Worm (Caenorhabditis elegans) whole organism, L2 larva: ENCODE data around the gene del-1.

Source experiments
- C34F6.9 ChIP-seq: fragments of 150-350 bp; optimal IDR thresholded peaks from 2 replicates; lab custom pipeline; 2014; ENCODE audit warnings: missing biosample characterization, missing genetic modification characterization
- Y55F3AM.14 ChIP-seq: fragments of 200-800 bp; sonication (Bioruptor generic); optimal IDR thresholded peaks from 2 replicates; lab custom pipeline; 2018; ENCODE audit warnings: mild to moderate bottlenecking, missing genetic modification characterization, missing compliant biosample characterization
- ZK546.5 ChIP-seq: sonication (generic microtip); optimal IDR thresholded peaks from 2 replicates; lab custom pipeline; 2017; ENCODE audit warnings: missing biosample characterization, missing genetic modification characterization
- alr-1 ChIP-seq: fragments of 150-350 bp; optimal IDR thresholded peaks from 2 replicates; lab custom pipeline; 2014; ENCODE audit warnings: missing biosample characterization, missing genetic modification characterization
- aly-2 ChIP-seq: fragments of 150-350 bp; optimal IDR thresholded peaks from 2 replicates; lab custom pipeline; 2014; ENCODE audit warnings: missing biosample characterization, missing genetic modification characterization
- ama-1 ChIP-seq: fragments of 150-350 bp; optimal IDR thresholded peaks from 2 replicates; lab custom pipeline; 2018; ENCODE audit warnings: inconsistent platforms
- ceh-16 ChIP-seq: fragments of 150-350 bp; optimal IDR thresholded peaks from 2 replicates; lab custom pipeline; 2014; ENCODE audit warnings: missing biosample characterization, missing genetic modification characterization
- ceh-82 ChIP-seq: fragments of 150-350 bp; optimal IDR thresholded peaks from 2 replicates; lab custom pipeline; 2014; ENCODE audit warnings: missing biosample characterization, missing genetic modification characterization
- crh-2 ChIP-seq: sonication (generic microtip); optimal IDR thresholded peaks from 2 replicates; lab custom pipeline; 2017; ENCODE audit warnings: missing biosample characterization, missing genetic modification characterization
- dmd-4 ChIP-seq: sonication (generic microtip); optimal IDR thresholded peaks from 2 replicates; lab custom pipeline; 2017; ENCODE audit warnings: missing biosample characterization, missing genetic modification characterization
- egl-27 ChIP-seq: sonication (generic microtip); optimal IDR thresholded peaks from 3 replicates; lab custom pipeline; 2017; ENCODE audit warnings: missing biosample characterization, missing genetic modification reagents, missing genetic modification characterization
- elt-3 ChIP-seq: sonication (generic microtip); optimal IDR thresholded peaks from 2 replicates; lab custom pipeline; 2017; ENCODE audit warnings: missing biosample characterization, missing genetic modification characterization
- fos-1 ChIP-seq: fragments of 150-350 bp; optimal IDR thresholded peaks from 2 replicates; lab custom pipeline; 2014; ENCODE audit warnings: missing biosample characterization, missing genetic modification characterization
- gmeb-1 ChIP-seq: fragments of 150-350 bp; optimal IDR thresholded peaks from 2 replicates; lab custom pipeline; 2014; ENCODE audit warnings: missing biosample characterization, missing genetic modification characterization
- lin-13 ChIP-seq: fragments of 150-350 bp; optimal IDR thresholded peaks from 2 replicates; lab custom pipeline; 2014; ENCODE audit warnings: missing biosample characterization, missing genetic modification reagents, missing genetic modification characterization
- lin-39 ChIP-seq: fragments of 150-350 bp; optimal IDR thresholded peaks from 2 replicates; lab custom pipeline; 2014; ENCODE audit warnings: missing biosample characterization, missing genetic modification reagents, missing genetic modification characterization
- lsy-2 ChIP-seq, 2 experiments: fragments of 150-350 bp in 1 of 2; sonication (generic microtip) in 1 of 2; optimal IDR thresholded peaks; 2 replicates each; lab custom pipeline; 2014 to 2017; ENCODE audit warnings: missing biosample characterization in 2 of 2, missing genetic modification characterization in 2 of 2
- mab-5 ChIP-seq: fragments of 150-350 bp; optimal IDR thresholded peaks from 2 replicates; lab custom pipeline; 2014; ENCODE audit warnings: missing biosample characterization, missing genetic modification characterization
- mbf-1 ChIP-seq: sonication (generic microtip); optimal IDR thresholded peaks from 2 replicates; lab custom pipeline; 2017; ENCODE audit warnings: missing biosample characterization, missing genetic modification characterization
- mdl-1 ChIP-seq, 2 experiments: fragments of 150-350 bp in 1 of 2; sonication (generic microtip) in 1 of 2; optimal IDR thresholded peaks; 2 replicates each; lab custom pipeline; 2017; ENCODE audit warnings: missing biosample characterization in 2 of 2, missing genetic modification characterization in 2 of 2
- nhr-12 ChIP-seq: fragments of 150-350 bp; optimal IDR thresholded peaks from 2 replicates; lab custom pipeline; 2014; ENCODE audit warnings: missing biosample characterization, missing genetic modification characterization
- nhr-129 ChIP-seq: fragments of 150-350 bp; optimal IDR thresholded peaks from 2 replicates; lab custom pipeline; 2014; ENCODE audit warnings: missing biosample characterization, missing genetic modification characterization
- nhr-21 ChIP-seq: fragments of 150-350 bp; optimal IDR thresholded peaks from 2 replicates; lab custom pipeline; 2014; ENCODE audit warnings: missing biosample characterization, missing genetic modification characterization
- nhr-23 ChIP-seq: fragments of 150-350 bp; optimal IDR thresholded peaks from 2 replicates; lab custom pipeline; 2014; ENCODE audit warnings: missing biosample characterization, missing genetic modification reagents, missing genetic modification characterization
- nhr-237 ChIP-seq: fragments of 150-350 bp; optimal IDR thresholded peaks from 2 replicates; lab custom pipeline; 2014; ENCODE audit warnings: missing biosample characterization, missing genetic modification characterization
- nhr-6 ChIP-seq: fragments of 150-350 bp; optimal IDR thresholded peaks from 2 replicates; lab custom pipeline; 2014; ENCODE audit warnings: missing biosample characterization, missing genetic modification characterization
- peb-1 ChIP-seq: fragments of 150-350 bp; optimal IDR thresholded peaks from 2 replicates; lab custom pipeline; 2014; ENCODE audit warnings: missing biosample characterization, missing genetic modification characterization
- sem-4 ChIP-seq: fragments of 150-350 bp; optimal IDR thresholded peaks from 2 replicates; lab custom pipeline; 2014; ENCODE audit warnings: missing biosample characterization, missing genetic modification reagents, missing genetic modification characterization
- skn-1 ChIP-seq: sonication (generic microtip); optimal IDR thresholded peaks from 2 replicates; lab custom pipeline; 2017; ENCODE audit warnings: missing biosample characterization, missing genetic modification characterization
- sma-3 ChIP-seq: sonication (generic microtip); optimal IDR thresholded peaks from 2 replicates; lab custom pipeline; 2016; ENCODE audit warnings: missing genetic modification reagents, missing genetic modification characterization, missing compliant biosample characterization
- unc-39 ChIP-seq: fragments of 150-350 bp; optimal IDR thresholded peaks from 2 replicates; lab custom pipeline; 2014; ENCODE audit warnings: missing biosample characterization, missing genetic modification characterization
- unc-62 ChIP-seq: fragments of 150-350 bp; optimal IDR thresholded peaks from 2 replicates; lab custom pipeline; 2014; ENCODE audit warnings: missing biosample characterization, missing genetic modification reagents, missing genetic modification characterization
- zag-1 ChIP-seq: fragments of 150-350 bp; optimal IDR thresholded peaks from 2 replicates; lab custom pipeline; 2014; ENCODE audit warnings: missing biosample characterization, missing genetic modification characterization
- ztf-11 ChIP-seq: sonication (generic microtip); optimal IDR thresholded peaks from 2 replicates; lab custom pipeline; 2017; ENCODE audit warnings: missing biosample characterization, missing genetic modification characterization

del-1 gene

DNA sequence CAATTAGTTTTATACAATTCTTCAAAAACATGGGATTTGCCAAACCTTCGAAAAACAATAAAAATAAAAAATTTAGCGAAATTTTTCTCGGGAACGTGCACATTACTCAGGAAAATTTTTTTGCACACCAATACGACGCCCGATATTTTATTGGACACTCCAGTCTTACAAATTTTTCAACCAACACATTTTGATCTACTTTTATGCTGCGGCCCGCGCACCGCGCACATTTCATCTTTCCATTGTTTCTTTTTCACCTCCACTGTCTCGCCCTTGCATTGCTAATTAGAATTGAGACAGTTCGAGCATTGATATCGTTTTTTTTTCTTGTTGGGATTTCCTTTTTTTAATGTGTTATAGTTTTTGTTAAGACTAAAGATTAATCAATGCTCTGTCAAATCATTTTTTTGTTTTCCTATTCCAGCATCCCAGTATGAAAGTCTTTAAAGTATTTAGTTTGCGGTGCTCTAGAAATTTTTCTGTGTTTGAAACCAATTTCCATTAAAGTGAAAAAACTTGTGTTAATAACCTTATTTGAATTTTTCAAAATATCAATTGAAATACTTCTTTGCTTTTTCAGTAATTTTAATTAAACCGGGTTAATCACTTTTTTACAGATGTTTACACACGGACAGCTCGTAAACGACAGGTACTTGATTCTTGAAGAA is 20.3 kb upstream of the del-1 start, which contains the start of gene K04C1.5:
K04C1.5 (plus strand) TSS at position 618 of the 668 bp plus-strand sequence.
- TF ChIP-seq crh-2 (tag; lab: Kevin White, UChicago) (no peak), skn-1 (tag; lab: Kevin White, UChicago) (no peak), lsy-2 (tag; optimal IDR thresholded peaks at IDR 0.05; lab: Kevin White, UChicago) (no peak)

DNA sequence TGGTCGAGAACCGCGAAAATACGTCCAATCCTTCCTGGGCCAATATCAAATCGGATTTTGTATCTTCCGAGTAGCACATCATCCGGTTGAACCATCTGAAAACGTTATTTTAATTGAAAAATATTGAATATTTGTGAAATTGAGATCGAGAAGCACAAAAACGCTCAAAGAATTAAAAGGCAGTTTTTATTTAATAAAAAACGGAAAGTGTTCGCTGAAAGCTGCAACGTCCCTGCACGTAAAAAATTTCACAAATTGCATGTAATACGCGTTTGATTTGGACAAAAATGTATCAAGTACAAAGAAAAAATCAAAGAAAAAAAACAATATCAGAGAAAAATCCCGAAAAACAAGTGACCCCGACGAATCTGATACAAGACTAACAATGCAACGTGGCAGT is 15.8 kb upstream of the del-1 start, which contains the start of gene E02H4.6:
E02H4.6 (minus strand) TSS at position 101 of the 400 bp plus-strand sequence.
- TF ChIP-seq Y55F3AM.14: no peak
- no peak for TF ChIP-seq peb-1 (tag; lab: Kevin White, UChicago)
- TF ChIP-seq lsy-2 (tag; optimal IDR thresholded peaks at IDR 0.05; lab: Kevin White, UChicago): no peak
- no peak for TF ChIP-seq crh-2 (tag; lab: Kevin White, UChicago)
- TF ChIP-seq sem-4 (tag; lab: Kevin White, UChicago): no peak
- no peak for TF ChIP-seq egl-27

DNA sequence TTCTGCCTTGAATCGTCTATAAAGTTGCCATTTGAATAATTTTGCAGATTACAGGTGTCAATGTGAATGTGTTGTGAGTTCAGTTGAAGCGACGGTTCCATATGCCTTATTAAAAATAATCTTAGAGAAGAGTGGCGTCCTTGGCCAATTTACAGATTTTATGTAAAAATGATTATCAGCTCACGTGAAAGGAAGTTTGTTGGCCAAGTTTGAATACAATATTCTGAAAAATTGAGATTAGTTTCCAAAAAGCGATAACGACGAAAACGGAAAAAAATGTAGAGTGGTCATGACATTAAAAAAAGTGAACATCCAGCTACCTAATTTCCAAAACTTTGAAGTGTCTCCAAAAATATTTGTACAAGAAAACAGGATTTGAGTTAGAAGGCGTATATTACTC is 12.8 kb upstream of the del-1 start, which contains the start of gene E02H4.5:
E02H4.5 (minus strand) TSS at position 101 of the 400 bp plus-strand sequence.
- TF ChIP-seq skn-1 (tag; lab: Kevin White, UChicago) (no peak), unc-39 (no peak), mab-5 (tag; lab: Kevin White, UChicago) (no peak), gmeb-1 (tag; lab: Kevin White, UChicago) (no peak), nhr-6 (tag; lab: Kevin White, UChicago) (no peak), ztf-11 (tag; lab: Kevin White, UChicago) (no peak), ceh-82 (tag; lab: Kevin White, UChicago) (no peak), mbf-1 (tag; lab: Kevin White, UChicago) (no peak), lsy-2 (tag; optimal IDR thresholded peaks at IDR 0.05; lab: Kevin White, UChicago) (no peak), zag-1 (tag; lab: Kevin White, UChicago) (no peak), sma-3 (no peak), nhr-21 (tag; lab: Kevin White, UChicago) (no peak), C34F6.9 (tag; lab: Kevin White, UChicago) (no peak), nhr-23 (tag; lab: Kevin White, UChicago) (no peak), ama-1 (no peak), lin-39 (tag; lab: Kevin White, UChicago) (no peak), elt-3 (tag; lab: Kevin White, UChicago) (no peak), alr-1 (tag; lab: Kevin White, UChicago) (no peak)

DNA sequence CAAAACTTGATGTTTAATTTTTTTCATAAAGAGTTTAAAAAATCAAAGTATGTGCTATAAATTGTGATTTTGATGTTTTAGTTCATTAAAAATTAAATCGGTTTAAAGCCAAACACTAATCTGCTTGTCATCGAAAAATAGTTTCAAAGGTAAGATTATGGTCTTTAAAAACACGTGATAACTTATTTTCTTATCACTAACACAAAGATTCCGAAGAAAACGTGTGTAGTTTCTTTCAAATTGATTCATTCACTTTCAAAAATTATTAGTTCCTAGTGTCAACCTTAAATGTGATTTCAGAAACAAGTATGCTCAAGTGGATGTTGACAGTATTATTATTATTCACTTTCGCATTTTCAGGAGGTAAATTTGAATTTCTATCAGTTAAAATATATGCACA is 11.9 kb upstream of the del-1 start, which contains the start of gene E02H4.7:
E02H4.7 (plus strand) TSS at position 301 of the 400 bp plus-strand sequence.
- TF ChIP-seq dmd-4 (no peak), mdl-1 (tag; optimal IDR thresholded peaks at IDR 0.05; lab: Kevin White, UChicago) (no peak), lin-13 (GFP tag; lab: Kevin White, UChicago) (no peak), ceh-82 (tag; lab: Kevin White, UChicago) (no peak), alr-1 (tag; lab: Kevin White, UChicago) (no peak), C34F6.9 (tag; lab: Kevin White, UChicago) (no peak), fos-1 (tag; lab: Kevin White, UChicago) (no peak), skn-1 (tag; lab: Kevin White, UChicago) (no peak), sma-3 (no peak), nhr-237 (no peak), nhr-129 (no peak), unc-62 (GFP tag; lab: Kevin White, UChicago) (no peak), ceh-16 (tag; lab: Kevin White, UChicago) (no peak), nhr-6 (tag; lab: Kevin White, UChicago) (no peak), ZK546.5 (tag; lab: Kevin White, UChicago) (no peak)

DNA sequence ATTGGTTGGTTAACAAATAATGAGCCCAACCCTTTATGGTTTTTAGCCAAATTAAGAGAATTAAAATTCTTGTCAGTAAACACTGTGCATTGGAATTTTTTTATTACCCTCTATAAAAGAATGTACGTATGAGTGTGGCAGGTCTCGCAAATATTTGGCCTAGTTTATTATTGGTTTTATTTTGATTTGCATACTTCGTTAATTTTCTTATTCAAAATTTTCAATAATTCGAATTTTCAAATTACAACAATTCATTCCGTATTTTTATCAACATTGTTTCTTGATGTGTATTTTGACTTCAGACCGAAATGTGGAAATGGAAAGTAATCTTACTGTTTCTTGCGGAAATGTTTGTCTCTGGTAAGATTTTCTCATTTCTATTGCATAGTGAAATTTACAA is 10.2 kb upstream of the del-1 start, which contains the start of gene E02H4.4:
E02H4.4 (plus strand) TSS at position 301 of the 400 bp plus-strand sequence.
- TF ChIP-seq zag-1 (tag; lab: Kevin White, UChicago) (no peak), ama-1 (no peak), gmeb-1 (tag; lab: Kevin White, UChicago) (no peak), nhr-6 (tag; lab: Kevin White, UChicago) (no peak), ztf-11 (tag; lab: Kevin White, UChicago) (no peak), aly-2 (tag; lab: Kevin White, UChicago) (no peak), mbf-1 (tag; lab: Kevin White, UChicago) (no peak), lin-13 (GFP tag; lab: Kevin White, UChicago) (no peak), alr-1 (tag; lab: Kevin White, UChicago) (no peak), peb-1 (tag; lab: Kevin White, UChicago) (no peak), C34F6.9 (tag; lab: Kevin White, UChicago) (no peak), unc-62 (GFP tag; lab: Kevin White, UChicago) (no peak), egl-27 (no peak), nhr-12 (tag; lab: Kevin White, UChicago) (no peak)
